Worm (Caenorhabditis elegans): ENCODE data around the gene K07E3.9.

DNA sequence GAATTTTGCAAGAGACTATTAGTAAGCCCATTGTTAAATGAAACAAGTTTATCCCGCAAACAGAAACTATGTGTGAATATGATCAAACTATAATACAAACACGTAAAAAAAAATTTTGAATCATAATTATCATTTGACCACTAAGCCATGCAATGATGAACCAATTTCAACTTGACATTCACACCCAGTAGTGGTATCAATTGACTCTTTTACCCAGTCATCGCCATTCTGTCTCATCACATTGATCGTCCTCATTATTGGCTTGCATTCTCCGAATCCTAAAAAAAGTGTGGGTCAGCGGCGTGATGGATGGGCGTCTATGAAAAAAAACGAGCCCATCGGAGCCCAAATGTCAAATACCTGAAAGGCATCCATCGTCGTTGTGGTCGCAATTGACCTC is 12.3 kb downstream of the K07E3.9 start:
- TF ChIP-seq ceh-27 (GFP tag; optimal IDR thresholded peaks at IDR 0.05) (no peak), F57A8.1 (GFP tag; optimal IDR thresholded peaks at IDR 0.05) (no peak), unc-130 (GFP tag; optimal IDR thresholded peaks at IDR 0.05) (no peak), nhr-27 (tag; optimal IDR thresholded peaks at IDR 0.05) (no peak), F52B5.7 (tag; optimal IDR thresholded peaks at IDR 0.05) (no peak), somi-1 (GFP tag; optimal IDR thresholded peaks at IDR 0.05) (no peak), dpl-1 (GFP tag; optimal IDR thresholded peaks at IDR 0.05) (no peak), rcor-1 (GFP tag; IDR thresholded peaks at IDR 0.05) (no peak), egl-44 (GFP tag; IDR thresholded peaks at IDR 0.05) (no peak), ceh-40 (GFP tag; IDR thresholded peaks at IDR 0.05) (no peak), lsy-27 (tag; optimal IDR thresholded peaks at IDR 0.05; ENCODE audit: borderline replicate concordance, insufficient read depth) (no peak), dpff-1 (tag; optimal IDR thresholded peaks at IDR 0.05) (no peak)

Data from whole organism, young adult.